Fruit fly (Drosophila melanogaster): Measurements from ENCODE around the gene GstO1.

Gene GstO1

DNA sequence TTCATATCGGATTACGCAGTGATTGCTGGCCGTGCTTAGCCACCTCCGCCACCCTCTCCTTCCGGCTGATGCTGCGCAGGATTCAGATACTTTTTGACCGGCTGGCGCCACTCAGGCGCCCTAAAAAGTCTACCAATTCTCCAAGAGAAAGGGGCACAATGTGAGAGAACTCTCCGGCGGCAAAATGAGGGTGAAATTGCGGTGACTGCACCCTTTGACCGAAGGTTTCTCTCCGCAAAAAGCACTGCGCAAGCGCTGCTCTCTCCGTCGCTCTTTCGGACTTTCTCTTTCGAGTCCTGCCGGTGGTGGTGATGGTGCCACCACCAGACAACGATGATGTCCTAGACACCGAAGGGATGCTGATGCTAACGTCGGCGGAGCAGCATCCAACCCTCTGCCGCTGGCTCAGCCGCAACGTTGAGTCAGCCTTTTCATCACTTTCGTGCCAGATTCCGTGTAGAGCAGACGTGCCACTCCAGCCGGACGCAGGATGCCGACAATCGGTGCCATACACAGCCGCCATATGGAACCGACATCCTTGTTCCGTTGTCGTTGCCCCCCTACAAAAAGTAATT is 35.2 kb upstream of the GstO1 start:
- no peak for TF ChIP-seq Hsf (GFP tag; optimal IDR thresholded peaks at IDR 0.05)
- TF ChIP-seq CG7372 (GFP tag; IDR thresholded peaks at IDR 0.05): no peak
- no peak for TF ChIP-seq CG6175 (GFP tag; IDR thresholded peaks at IDR 0.05)
- TF ChIP-seq CG4360 (GFP tag; IDR thresholded peaks at IDR 0.05): no peak
- TF ChIP-seq CG7987 (GFP tag; optimal IDR thresholded peaks at IDR 0.05): no peak
- no peak for TF ChIP-seq CG7745 (tag; optimal IDR thresholded peaks at IDR 0.05)
- TF ChIP-seq Med (GFP tag): peak; percentile 82
- TF ChIP-seq Dip3 (GFP tag; optimal IDR thresholded peaks at IDR 0.05): no peak
- no peak for TF ChIP-seq Drgx (GFP tag; IDR thresholded peaks at IDR 0.05)
- TF ChIP-seq exex (tag; optimal IDR thresholded peaks at IDR 0.05): no peak
- TF ChIP-seq pros (GFP tag; optimal IDR thresholded peaks at IDR 0.05): peak; percentile 54
- TF ChIP-seq Sry-β (GFP tag; optimal IDR thresholded peaks at IDR 0.05): no peak
- peak; percentile 63 to 66 for TF ChIP-seq Trl (optimal IDR thresholded peaks at IDR 0.05)
- peak; percentile 10 for TF ChIP-seq Trl (GFP tag; optimal IDR thresholded peaks at IDR 0.05)
- TF ChIP-seq CG10959 (GFP tag; IDR thresholded peaks at IDR 0.05): no peak
- no peak for TF ChIP-seq CG16779 (GFP tag; IDR thresholded peaks at IDR 0.05)
- TF ChIP-seq bigmax (GFP tag; optimal IDR thresholded peaks at IDR 0.05): no peak
- TF ChIP-seq Awh (GFP tag; IDR thresholded peaks at IDR 0.05): no peak
- TF ChIP-seq CG16813 (GFP tag; IDR thresholded peaks at IDR 0.05; ENCODE audit: partially characterized antibody): no peak
- TF ChIP-seq danr (GFP tag; IDR thresholded peaks at IDR 0.05): no peak
- TF ChIP-seq fd102C (GFP tag; optimal IDR thresholded peaks at IDR 0.05): no peak
- no peak for TF ChIP-seq ato (GFP tag; IDR thresholded peaks at IDR 0.05; ENCODE audit: partially characterized antibody)
- TF ChIP-seq CG1603 (tag; optimal IDR thresholded peaks at IDR 0.05): no peak
- 0 out of 3 replicates have a peak, but pooled peaks have one; percentile 35 for TF ChIP-seq ase (GFP tag; IDR thresholded peaks at IDR 0.05)
- peak; percentile 33 for TF ChIP-seq Deaf1 (tag; optimal IDR thresholded peaks at IDR 0.05)
- no peak for TF ChIP-seq CG15696 (tag; optimal IDR thresholded peaks at IDR 0.05)
- peak; percentile 88 for TF ChIP-seq seq (GFP tag; IDR thresholded peaks at IDR 0.05)
- TF ChIP-seq sna (GFP tag; IDR thresholded peaks at IDR 0.05; ENCODE audit: partially characterized antibody): no peak
- TF ChIP-seq nerfin-1 (tag; optimal IDR thresholded peaks at IDR 0.05): peak; percentile 18
- no peak for TF ChIP-seq CG8944 (GFP tag; optimal IDR thresholded peaks at IDR 0.05)
- no peak for TF ChIP-seq insv (GFP tag; optimal IDR thresholded peaks at IDR 0.05)
- TF ChIP-seq Lim3 (GFP tag; IDR thresholded peaks at IDR 0.05): no peak
- no peak for TF ChIP-seq CG11093 (GFP tag; IDR thresholded peaks at IDR 0.05)
- peak; percentile 19; the same call in 1 of the 3 replicates for TF ChIP-seq CG14860 (GFP tag; IDR thresholded peaks at IDR 0.05; ENCODE audit: partially characterized antibody)
- TF ChIP-seq CG11247 (GFP tag; IDR thresholded peaks at IDR 0.05): no peak
- peak; percentile 93 for TF ChIP-seq ewg (GFP tag; optimal IDR thresholded peaks at IDR 0.05)
- TF ChIP-seq CG4617 (GFP tag; optimal IDR thresholded peaks at IDR 0.05; ENCODE audit: borderline replicate concordance): no peak
- no peak for TF ChIP-seq hkb (optimal IDR thresholded peaks at IDR 0.05)
- no peak for TF ChIP-seq hkb (GFP tag; IDR thresholded peaks at IDR 0.05)
- TF ChIP-seq CG32772 (GFP tag; IDR thresholded peaks at IDR 0.05): no peak
- no peak for TF ChIP-seq Hmx (GFP tag; optimal IDR thresholded peaks at IDR 0.05)
- TF ChIP-seq CG9609 (GFP tag; optimal IDR thresholded peaks at IDR 0.05): no peak
- no peak for TF ChIP-seq vvl (GFP tag; IDR thresholded peaks at IDR 0.05)
- no peak for TF ChIP-seq ems (GFP tag; optimal IDR thresholded peaks at IDR 0.05)
- TF ChIP-seq CG13296 (GFP tag; optimal IDR thresholded peaks at IDR 0.05): no peak
- no peak for TF ChIP-seq br (optimal IDR thresholded peaks at IDR 0.05)
- TF ChIP-seq CG6765 (GFP tag; optimal IDR thresholded peaks at IDR 0.05): peak; percentile 6
- peak; percentile 13; the same call in 1 of the 2 replicates for TF ChIP-seq CG17328 (GFP tag; IDR thresholded peaks at IDR 0.05)
- no peak for TF ChIP-seq Lhr (GFP tag; optimal IDR thresholded peaks at IDR 0.05)
- TF ChIP-seq maf-S (GFP tag; optimal IDR thresholded peaks at IDR 0.05): no peak
- no peak for TF ChIP-seq cg (GFP tag; optimal IDR thresholded peaks at IDR 0.05)
- TF ChIP-seq CTCF (GFP tag; optimal IDR thresholded peaks at IDR 0.05): peak; percentile 44
- no peak for TF ChIP-seq salm (tag; optimal IDR thresholded peaks at IDR 0.05)

All from whole organism, embryonic.